Fruit fly (Drosophila melanogaster) Kc167 (cell line): ENCODE data around the gene Dci.

Source experiments
- Myc ChIP-seq: fragments of >200 bp; optimal IDR thresholded peaks from 2 replicates; lab custom pipeline; 2017; ENCODE audit warnings: missing external identifiers
- Sin3A ChIP-seq: fragments of >200 bp; optimal IDR thresholded peaks from 2 replicates; lab custom pipeline; 2018; ENCODE audit warnings: missing external identifiers
- h ChIP-seq: fragments of >200 bp; optimal IDR thresholded peaks from 3 replicates; lab custom pipeline; 2018; ENCODE audit warnings: missing external identifiers
- insv ChIP-seq: fragments of >200 bp; optimal IDR thresholded peaks from 3 replicates; lab custom pipeline; 2018; ENCODE audit warnings: missing external identifiers
- psq ChIP-seq: fragments of >200 bp; optimal IDR thresholded peaks from 2 replicates; lab custom pipeline; 2017; ENCODE audit warnings: missing external identifiers
- ttk ChIP-seq: sonication (Bioruptor generic); optimal IDR thresholded peaks from 2 replicates; lab custom pipeline; 2017; ENCODE audit warnings: missing external identifiers

Gene Dci

DNA sequence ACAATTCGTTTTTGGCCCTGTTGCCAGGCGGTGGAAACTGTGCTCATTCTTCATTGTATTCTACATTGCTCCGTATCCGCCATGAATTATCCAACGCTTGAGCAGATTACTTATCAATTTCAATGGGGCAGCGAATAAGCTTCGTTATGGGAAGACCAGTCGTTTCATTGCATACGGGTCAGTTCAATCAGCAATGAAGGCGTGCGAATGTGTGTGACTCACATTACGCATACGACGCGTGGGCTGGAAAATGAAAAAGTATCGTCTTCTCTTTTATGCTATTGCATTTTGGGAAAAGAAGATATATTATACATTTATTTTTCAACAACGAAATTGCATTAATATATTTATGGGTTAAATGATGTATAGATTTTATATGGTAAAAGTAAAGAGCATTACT lies 33.9 kb downstream of the Dci start:
- TF ChIP-seq h (lab: Kevin White, UChicago) (no peak), insv (lab: Kevin White, UChicago) (no peak), Sin3A (lab: Kevin White, UChicago) (no peak), Myc (lab: Kevin White, UChicago) (no peak), psq (no peak), ttk (lab: Kevin White, UChicago) (no peak)

DNA sequence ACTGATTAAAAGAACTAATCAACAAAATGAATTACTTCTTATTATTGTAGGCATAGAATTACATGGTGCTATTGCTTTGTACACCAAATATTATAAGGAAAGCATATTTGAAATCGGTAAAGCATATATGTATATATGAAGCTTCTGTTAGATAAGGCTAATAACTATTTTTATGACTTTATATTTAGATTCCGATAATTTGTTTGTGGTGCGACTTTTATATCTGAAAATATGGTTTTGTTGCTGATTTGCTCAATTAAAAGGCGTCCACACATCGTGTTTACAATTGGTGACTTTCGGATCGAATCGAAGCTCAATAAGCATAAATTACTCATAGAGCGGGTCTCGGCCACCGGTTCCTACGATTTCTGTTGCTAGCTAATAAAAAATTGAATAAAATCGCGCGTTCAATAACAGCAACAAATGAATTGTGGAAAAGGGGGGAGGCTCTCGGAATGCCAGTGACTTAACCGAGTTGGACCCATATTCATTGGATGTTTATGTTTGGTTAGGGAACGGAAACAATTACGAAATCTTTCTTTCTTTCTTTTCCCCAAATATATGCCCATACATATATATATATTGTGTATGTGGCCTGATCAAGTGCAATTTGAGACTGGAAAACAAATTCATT lies 34.6 kb downstream of the Dci start:
- no peak for TF ChIP-seq ttk (lab: Kevin White, UChicago)

- TF ChIP-seq h (lab: Kevin White, UChicago) (no peak), psq (no peak), Sin3A (lab: Kevin White, UChicago) (no peak), insv (lab: Kevin White, UChicago) (no peak), ttk (lab: Kevin White, UChicago) (no peak), Myc (lab: Kevin White, UChicago) (no peak)
Measured at dm6 chr3L:887423-888097, 36.4 kb downstream of the Dci start.

DNA sequence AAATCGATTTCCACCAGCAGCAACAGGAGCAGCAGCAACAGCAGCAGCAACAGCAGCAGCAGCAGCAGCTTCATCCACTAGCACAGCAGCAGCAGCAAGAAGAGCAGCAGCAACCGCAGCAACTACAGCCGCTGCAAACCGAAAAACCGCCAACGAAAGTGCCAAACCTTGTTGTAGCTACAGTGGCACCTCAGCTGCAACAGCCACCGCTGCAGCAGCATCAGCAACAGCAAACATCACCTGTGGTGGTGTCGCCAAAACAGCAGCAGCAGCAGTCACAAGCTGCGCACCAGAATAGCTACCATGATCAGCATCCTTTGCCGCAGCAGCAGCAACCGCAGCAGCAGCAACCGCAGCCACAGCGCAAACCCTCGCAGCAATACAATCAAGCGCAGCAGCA lies 37.2 kb downstream of the Dci start:
- TF ChIP-seq ttk (lab: Kevin White, UChicago) (no peak), Sin3A (lab: Kevin White, UChicago) (no peak), Myc (lab: Kevin White, UChicago) (no peak), psq (no peak), h (lab: Kevin White, UChicago) (no peak), insv (lab: Kevin White, UChicago) (no peak)

dm6 chr3L:895314-895980 lies 44.3 kb downstream of the Dci start, which contains the start of gene CG34056:
Gene CG34056, plus strand, starts transcription at chr3L:895951.
- TF ChIP-seq Sin3A (lab: Kevin White, UChicago) (no peak), ttk (lab: Kevin White, UChicago) (no peak), psq (no peak), h (lab: Kevin White, UChicago) (no peak), insv (lab: Kevin White, UChicago) (no peak), Myc (lab: Kevin White, UChicago) (no peak)

dm6 chr3L:897080-897479 lies 45.9 kb downstream of the Dci start, which contains the start of gene CG34057:
Gene CG34057, plus strand, starts transcription at chr3L:897380.
- TF ChIP-seq h (lab: Kevin White, UChicago) (no peak), ttk (lab: Kevin White, UChicago) (no peak), insv (lab: Kevin White, UChicago) (no peak), psq (no peak), Myc (lab: Kevin White, UChicago) (no peak), Sin3A (lab: Kevin White, UChicago) (no peak)

DNA sequence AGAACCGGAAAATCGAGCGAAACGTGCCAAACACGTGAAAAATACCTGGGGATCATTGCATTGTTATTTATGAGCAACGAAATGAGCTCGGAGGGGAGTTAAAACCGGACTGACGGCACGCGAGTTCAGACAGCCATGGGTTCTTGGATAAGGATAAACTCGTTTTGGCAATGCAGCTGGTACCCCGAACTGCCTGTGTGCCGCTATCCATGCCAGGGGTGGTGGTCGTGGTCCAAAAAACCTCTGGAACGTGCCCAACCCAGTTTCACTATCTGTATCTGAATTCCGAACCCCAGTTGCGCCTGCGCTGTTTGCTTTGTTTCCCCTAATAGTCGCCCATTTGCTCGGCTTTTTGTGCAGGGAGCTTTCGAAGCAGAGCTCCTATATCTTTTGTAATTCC lies 48.2 kb downstream of the Dci start:
- TF ChIP-seq insv (lab: Kevin White, UChicago), result no peak
- no peak for TF ChIP-seq ttk (lab: Kevin White, UChicago)
- TF ChIP-seq Sin3A (lab: Kevin White, UChicago), result no peak
- no peak for TF ChIP-seq Myc (lab: Kevin White, UChicago)
- no peak for TF ChIP-seq psq
- no peak for TF ChIP-seq h (lab: Kevin White, UChicago)

dm6 chr3L:900466-901249 lies 49.5 kb downstream of the Dci start:
- TF ChIP-seq insv (lab: Kevin White, UChicago), result no peak
- no peak for TF ChIP-seq psq

- no peak for TF ChIP-seq Sin3A (lab: Kevin White, UChicago)
- TF ChIP-seq Myc (lab: Kevin White, UChicago), result no peak
- TF ChIP-seq ttk (lab: Kevin White, UChicago), result no peak
- TF ChIP-seq insv (lab: Kevin White, UChicago), result no peak
Measured at dm6 chr3L:901442-901841, 50.3 kb downstream of the Dci start.
